Worm (Caenorhabditis elegans) whole organism, late embryonic: Measurements from ENCODE around the gene adah-1.

Source experiments
- che-1 ChIP-seq: sonication (generic microtip); optimal IDR thresholded peaks from 2 replicates; lab custom pipeline; 2016; ENCODE audit warnings: mild to moderate bottlenecking, missing genetic modification characterization, missing compliant biosample characterization
- pha-4 ChIP-seq: fragments of 150-350 bp; optimal IDR thresholded peaks from 2 replicates; lab custom pipeline; 2018; ENCODE audit warnings: missing biosample characterization, missing genetic modification reagents, missing genetic modification characterization
- ztf-16 ChIP-seq: sonication (generic microtip); optimal IDR thresholded peaks from 2 replicates; lab custom pipeline; 2017; ENCODE audit warnings: missing genetic modification characterization, missing compliant biosample characterization

DNA sequence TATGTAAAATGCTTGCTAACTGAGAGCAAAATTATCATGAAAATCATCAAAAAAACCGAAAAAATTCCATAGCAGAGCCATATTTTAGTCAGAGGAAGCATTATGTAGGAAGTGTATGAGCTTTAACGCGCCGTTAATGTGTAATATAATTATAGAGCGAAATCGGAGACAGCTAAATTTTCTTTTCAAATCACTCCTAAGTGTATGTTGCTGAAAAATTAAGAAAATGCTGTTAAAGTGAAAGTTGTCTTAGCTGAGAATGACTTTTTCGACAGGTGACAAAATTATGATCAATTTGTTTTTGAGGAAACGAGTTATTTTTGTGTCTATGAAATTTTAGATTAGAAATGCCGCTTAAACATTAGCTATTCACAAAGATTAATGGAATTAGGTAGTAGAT lies 51.1 kb downstream of the adah-1 start, which contains the start of gene srg-50:
- TF ChIP-seq che-1 (tag; lab: Kevin White, UChicago) (no peak), ztf-16 (tag; lab: Kevin White, UChicago) (no peak), pha-4 (tag; lab: Kevin White, UChicago) (no peak)
